Worm (Caenorhabditis elegans) whole organism, mixed stage, embryonic: ENCODE results near the gene D2063.1.
A peak's percentile ranks its signal among the peaks of the same experiment; 100 is the strongest.

Source experiments
- M03D4.4 ChIP-seq: sonication (generic microtip); optimal IDR thresholded peaks from 2 replicates; lab custom pipeline; 2017; ENCODE audit warnings: mild to moderate bottlenecking, missing genetic modification characterization, missing compliant biosample characterization
- bed-3 ChIP-seq: fragments of 200-800 bp; sonication (Bioruptor generic); optimal IDR thresholded peaks from 3 replicates; lab custom pipeline; 2018; ENCODE audit warnings: mild to moderate bottlenecking, missing genetic modification characterization, moderate library complexity, missing compliant biosample characterization
- blmp-1 ChIP-seq: fragments of 150-350 bp; optimal IDR thresholded peaks from 2 replicates; lab custom pipeline; 2014; ENCODE audit warnings: missing biosample characterization, missing genetic modification characterization
- ceh-43 ChIP-seq: fragments of 200-800 bp; sonication (Bioruptor generic); optimal IDR thresholded peaks from 2 replicates; lab custom pipeline; 2018; ENCODE audit warnings: mild to moderate bottlenecking, missing genetic modification characterization, moderate library complexity, missing compliant biosample characterization
- ceh-83 ChIP-seq: fragments of 200-800 bp; sonication (Bioruptor generic); optimal IDR thresholded peaks from 2 replicates; lab custom pipeline; 2018; ENCODE audit warnings: mild to moderate bottlenecking, missing genetic modification characterization, missing compliant biosample characterization
- ces-1 ChIP-seq: fragments of 150-350 bp; optimal IDR thresholded peaks from 2 replicates; lab custom pipeline; 2014; ENCODE audit warnings: missing biosample characterization, missing genetic modification reagents, missing genetic modification characterization
- cnd-1 ChIP-seq: fragments of 200-800 bp; sonication (Bioruptor generic); optimal IDR thresholded peaks from 2 replicates; lab custom pipeline; 2018; ENCODE audit warnings: mild to moderate bottlenecking, missing genetic modification characterization, missing compliant biosample characterization
- drap-1 ChIP-seq: fragments of 200-800 bp; sonication (Bioruptor generic); optimal IDR thresholded peaks from 3 replicates; lab custom pipeline; 2018; ENCODE audit warnings: mild to moderate bottlenecking, missing genetic modification characterization, missing compliant biosample characterization
- elt-1 ChIP-seq: sonication (generic microtip); optimal IDR thresholded peaks from 2 replicates; lab custom pipeline; 2017; ENCODE audit warnings: missing genetic modification characterization, mild to moderate bottlenecking, missing compliant biosample characterization, antibody characterized with exemption, moderate library complexity, borderline replicate concordance; ENCODE audit not compliant: insufficient read depth
- elt-3 ChIP-seq: fragments of 150-350 bp; optimal IDR thresholded peaks from 2 replicates; lab custom pipeline; 2014; ENCODE audit warnings: missing biosample characterization, missing genetic modification characterization
- flh-1 ChIP-seq: fragments of 200-800 bp; sonication (Bioruptor generic); optimal IDR thresholded peaks from 2 replicates; lab custom pipeline; 2018; ENCODE audit warnings: mild to moderate bottlenecking, missing genetic modification characterization, moderate library complexity, missing compliant biosample characterization
- ham-2 ChIP-seq: fragments of 200-800 bp; sonication (Bioruptor generic); optimal IDR thresholded peaks from 2 replicates; lab custom pipeline; 2018; ENCODE audit warnings: mild to moderate bottlenecking, missing genetic modification characterization, missing compliant biosample characterization
- hlh-1 ChIP-seq: fragments of 150-350 bp; optimal IDR thresholded peaks from 2 replicates; lab custom pipeline; 2014; ENCODE audit warnings: missing biosample characterization, missing genetic modification reagents, missing genetic modification characterization
- lin-13 ChIP-seq: fragments of 150-350 bp; optimal IDR thresholded peaks from 2 replicates; lab custom pipeline; 2014; ENCODE audit warnings: missing biosample characterization, missing genetic modification characterization
- lin-32 ChIP-seq: fragments of 200-800 bp; sonication (Bioruptor generic); optimal IDR thresholded peaks from 2 replicates; lab custom pipeline; 2018; ENCODE audit warnings: mild to moderate bottlenecking, missing genetic modification characterization, missing compliant biosample characterization
- mab-5 ChIP-seq: fragments of 150-350 bp; optimal IDR thresholded peaks from 2 replicates; lab custom pipeline; 2014; ENCODE audit warnings: missing biosample characterization, missing genetic modification characterization
- mep-1 ChIP-seq: fragments of 150-350 bp; optimal IDR thresholded peaks from 2 replicates; lab custom pipeline; 2017; ENCODE audit warnings: missing biosample characterization, missing genetic modification reagents, missing genetic modification characterization, inconsistent platforms
- mls-2 ChIP-seq: sonication (generic microtip); optimal IDR thresholded peaks from 2 replicates; lab custom pipeline; 2016; ENCODE audit warnings: mild to moderate bottlenecking, missing genetic modification characterization, moderate library complexity, missing compliant biosample characterization
- nhr-12 ChIP-seq: fragments of 150-350 bp; optimal IDR thresholded peaks from 2 replicates; lab custom pipeline; 2014; ENCODE audit warnings: missing biosample characterization, missing genetic modification characterization
- nhr-2 ChIP-seq: fragments of 150-350 bp; optimal IDR thresholded peaks from 2 replicates; lab custom pipeline; 2014; ENCODE audit warnings: missing biosample characterization, missing genetic modification characterization
- nhr-237 ChIP-seq: fragments of 150-350 bp; optimal IDR thresholded peaks from 2 replicates; lab custom pipeline; 2014; ENCODE audit warnings: missing biosample characterization, missing genetic modification characterization
- nhr-28 ChIP-seq: fragments of 150-350 bp; optimal IDR thresholded peaks from 2 replicates; lab custom pipeline; 2014; ENCODE audit warnings: missing biosample characterization, missing genetic modification characterization
- nhr-76 ChIP-seq: sonication (generic microtip); optimal IDR thresholded peaks from 2 replicates; lab custom pipeline; 2017; ENCODE audit warnings: missing biosample characterization, missing genetic modification characterization
- pha-4 ChIP-seq: fragments of 150-350 bp; optimal IDR thresholded peaks from 2 replicates; lab custom pipeline; 2018; ENCODE audit warnings: missing biosample characterization, missing genetic modification reagents, missing genetic modification characterization
- snpc-4 ChIP-seq: fragments of 150-350 bp; optimal IDR thresholded peaks from 2 replicates; lab custom pipeline; 2014; ENCODE audit warnings: missing biosample characterization, missing genetic modification characterization
- sptf-1 ChIP-seq: sonication (generic microtip); optimal IDR thresholded peaks from 2 replicates; lab custom pipeline; 2017; ENCODE audit warnings: mild to moderate bottlenecking, missing genetic modification characterization, moderate library complexity, missing compliant biosample characterization
- unc-120 ChIP-seq: sonication (generic microtip); optimal IDR thresholded peaks from 2 replicates; lab custom pipeline; 2017; ENCODE audit warnings: missing genetic modification characterization, missing compliant biosample characterization; ENCODE audit not compliant: poor library complexity, severe bottlenecking
- unc-62 ChIP-seq: fragments of 150-350 bp; optimal IDR thresholded peaks from 2 replicates; lab custom pipeline; 2014; ENCODE audit warnings: missing biosample characterization, missing genetic modification reagents, missing genetic modification characterization
- zip-8 ChIP-seq: fragments of 150-350 bp; optimal IDR thresholded peaks from 2 replicates; lab custom pipeline; 2014; ENCODE audit warnings: missing biosample characterization, missing genetic modification characterization
- ztf-11 ChIP-seq: fragments of 150-350 bp; optimal IDR thresholded peaks from 2 replicates; lab custom pipeline; 2014; ENCODE audit warnings: missing biosample characterization, missing genetic modification characterization

Gene D2063.1

ce11 chrV:4359127-4359526 lies 32.2 kb downstream of the D2063.1 start:
- no peak for TF ChIP-seq unc-120 (tag; lab: Kevin White, UChicago)
- peak; percentile 26 for TF ChIP-seq mls-2 (tag; lab: Kevin White, UChicago)
- no peak for TF ChIP-seq ceh-43 (GFP tag; lab: Kevin White, UChicago)
- no peak for TF ChIP-seq flh-1
- no peak for TF ChIP-seq nhr-28 (tag; lab: Kevin White, UChicago)
- TF ChIP-seq nhr-2, result no peak
- no peak for TF ChIP-seq ceh-83 (GFP tag; lab: Kevin White, UChicago)
- TF ChIP-seq ces-1 (GFP tag; lab: Kevin White, UChicago), result peak; percentile 80

ce11 chrV:4360018-4360417 lies 33.1 kb downstream of the D2063.1 start:
- TF ChIP-seq snpc-4 (no peak), unc-62 (GFP tag; lab: Kevin White, UChicago) (peak; percentile 42)

DNA sequence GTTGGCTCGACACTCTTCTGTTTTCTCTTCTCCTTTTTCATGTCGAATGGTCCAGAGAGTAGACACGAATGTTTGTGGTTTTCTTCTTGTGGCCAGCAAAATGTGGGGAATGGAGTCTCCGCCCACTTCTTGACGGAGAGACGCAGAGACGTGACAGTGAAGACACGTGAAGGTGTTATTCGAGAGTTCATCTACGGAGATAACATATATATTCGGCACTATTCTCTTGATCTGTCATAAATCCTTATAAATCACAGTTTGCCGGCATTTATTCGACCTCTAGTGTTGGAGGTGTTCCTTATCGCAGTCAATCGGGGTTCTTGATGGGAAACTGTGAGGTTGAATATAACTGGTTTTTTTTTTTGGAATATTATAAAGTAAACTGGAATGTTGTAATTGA lies 34.6 kb downstream of the D2063.1 start, which contains the start of gene F32D1.3:
F32D1.3 (minus strand) TSS at position 65 of the 400 bp plus-strand sequence.
- peak; percentile 37 for TF ChIP-seq elt-3
- peak; percentile 69 for TF ChIP-seq elt-1 (tag; lab: Kevin White, UChicago)
- TF ChIP-seq nhr-2, result peak; percentile 19
- TF ChIP-seq unc-62 (GFP tag; lab: Kevin White, UChicago), result peak; percentile 51
- no peak for TF ChIP-seq cnd-1

- TF ChIP-seq sptf-1, result no peak
- no peak for TF ChIP-seq nhr-12 (tag; lab: Kevin White, UChicago)
- TF ChIP-seq nhr-76 (tag; lab: Kevin White, UChicago), result no peak
- TF ChIP-seq mep-1 (tag; lab: Kevin White, UChicago), result no peak
- TF ChIP-seq nhr-2, result no peak
- no peak for TF ChIP-seq mab-5
- no peak for TF ChIP-seq snpc-4
- TF ChIP-seq pha-4 (tag; lab: Kevin White, UChicago), result no peak
- no peak for TF ChIP-seq cnd-1
- no peak for TF ChIP-seq M03D4.4 (tag; lab: Kevin White, UChicago)
- no peak for TF ChIP-seq elt-1 (tag; lab: Kevin White, UChicago)
- TF ChIP-seq hlh-1 (tag; lab: Kevin White, UChicago), result no peak
- TF ChIP-seq drap-1 (GFP tag; lab: Kevin White, UChicago), result no peak
- TF ChIP-seq ztf-11 (tag; lab: Kevin White, UChicago), result no peak
- TF ChIP-seq ces-1 (GFP tag; lab: Kevin White, UChicago), result no peak
- TF ChIP-seq lin-32 (GFP tag; lab: Kevin White, UChicago), result no peak
- TF ChIP-seq blmp-1 (tag; lab: Kevin White, UChicago), result no peak
- no peak for TF ChIP-seq lin-13 (tag; lab: Kevin White, UChicago)
- TF ChIP-seq bed-3, result no peak
Measured at ce11 chrV:4364517-4364916, 37.6 kb downstream of the D2063.1 start, which contains the start of gene grl-13. grl-13 (minus strand) TSS chrV:4364617.

- TF ChIP-seq unc-120 (tag; lab: Kevin White, UChicago) (no peak), zip-8 (tag; lab: Kevin White, UChicago) (no peak), ces-1 (GFP tag; lab: Kevin White, UChicago) (no peak), ham-2 (GFP tag; lab: Kevin White, UChicago) (no peak), elt-1 (tag; lab: Kevin White, UChicago) (no peak)
Measured at ce11 chrV:4366440-4366839, 39.5 kb downstream of the D2063.1 start, which contains the start of gene F32D1.11. F32D1.11 (minus strand) TSS chrV:4366540.

- TF ChIP-seq lin-32 (GFP tag; lab: Kevin White, UChicago) (no peak), unc-120 (tag; lab: Kevin White, UChicago) (no peak), hlh-1 (tag; lab: Kevin White, UChicago) (no peak), bed-3 (no peak), ces-1 (GFP tag; lab: Kevin White, UChicago) (no peak), sptf-1 (no peak), zip-8 (tag; lab: Kevin White, UChicago) (no peak), mep-1 (tag; lab: Kevin White, UChicago) (no peak), elt-1 (tag; lab: Kevin White, UChicago) (no peak), snpc-4 (no peak), nhr-12 (tag; lab: Kevin White, UChicago) (no peak), blmp-1 (tag; lab: Kevin White, UChicago) (no peak), nhr-237 (tag; lab: Kevin White, UChicago) (no peak), flh-1 (no peak), ceh-83 (GFP tag; lab: Kevin White, UChicago) (no peak), ztf-11 (tag; lab: Kevin White, UChicago) (no peak), M03D4.4 (tag; lab: Kevin White, UChicago) (no peak), cnd-1 (no peak), unc-62 (GFP tag; lab: Kevin White, UChicago) (no peak), mls-2 (tag; lab: Kevin White, UChicago) (no peak)
Measured at ce11 chrV:4370515-4370914, 43.6 kb downstream of the D2063.1 start.
